In genomic region chrX:13127973-13128749, dm6 we compare ENCODE assay signal across 2 fruit fly cellular contexts.
TF ChIP-seq lines count a peak whose summit lies in the region.

No protein-coding gene starts in this region.

TF ChIP-seq in whole organism, embryonic, 481 proteins besides CTCF, POLR2A, EP300 and RAD21 (continued from another document and continues in another):
- TF ChIP-seq croc (GFP tag; conservative IDR thresholded peaks at IDR 0.05; lab: Robert Waterston, UW) (no peak), her (GFP tag; optimal IDR thresholded peaks at IDR 0.05; lab: Kevin White, UChicago) (no peak), CG4707 (GFP tag; optimal IDR thresholded peaks at IDR 0.05; lab: Kevin White, UChicago) (peak; percentile 6), Hey (tag; optimal IDR thresholded peaks at IDR 0.05; lab: Kevin White, UChicago) (no peak), CG7928 (GFP tag; optimal IDR thresholded peaks at IDR 0.05; lab: Kevin White, UChicago) (no peak), sqz (GFP tag; optimal IDR thresholded peaks at IDR 0.05; lab: Kevin White, UChicago) (peak; percentile 63), Bgb (GFP tag; IDR thresholded peaks at IDR 0.05; lab: Robert Waterston, UW; ENCODE audit: partially characterized antibody) (no peak), Aef1 (GFP tag; IDR thresholded peaks at IDR 0.05; lab: Robert Waterston, UW) (no peak), BEAF-32 (GFP tag; optimal IDR thresholded peaks at IDR 0.05; lab: Kevin White, UChicago) (no peak), gsb-n (tag; optimal IDR thresholded peaks at IDR 0.05; lab: Kevin White, UChicago) (peak; percentile 1), maf-S (GFP tag; optimal IDR thresholded peaks at IDR 0.05; lab: Kevin White, UChicago) (no peak), CG10366 (GFP tag; IDR thresholded peaks at IDR 0.05; lab: Robert Waterston, UW) (no peak), CHES-1-like (GFP tag; optimal IDR thresholded peaks at IDR 0.05; lab: Kevin White, UChicago) (peak; percentile 2), dpn (GFP tag; optimal IDR thresholded peaks at IDR 0.05; lab: Kevin White, UChicago) (peak; percentile 10 to 32), cwo (GFP tag; optimal IDR thresholded peaks at IDR 0.05; lab: Kevin White, UChicago) (no peak), HLHmδ (GFP tag; optimal IDR thresholded peaks at IDR 0.05; lab: Kevin White, UChicago) (peak; percentile 30), ranshi (GFP tag; IDR thresholded peaks at IDR 0.05; lab: Robert Waterston, UW) (0 out of 2 replicates have a peak, but pooled peaks have one; percentile 23), CG10321 (GFP tag; IDR thresholded peaks at IDR 0.05; lab: Robert Waterston, UW) (no peak), tx (GFP tag; optimal IDR thresholded peaks at IDR 0.05; lab: Kevin White, UChicago) (peak; percentile 23), Hr39 (optimal IDR thresholded peaks at IDR 0.05; lab: Kevin White, UChicago) (no peak), CG17361 (GFP tag; IDR thresholded peaks at IDR 0.05; lab: Robert Waterston, UW) (0 out of 3 replicates have a peak, but pooled peaks have one; percentile 17), gt (GFP tag; IDR thresholded peaks at IDR 0.05; lab: Robert Waterston, UW) (no peak), Bteb2 (GFP tag; optimal IDR thresholded peaks at IDR 0.05; lab: Kevin White, UChicago) (no peak), Pdp1 (GFP tag; optimal IDR thresholded peaks at IDR 0.05; lab: Kevin White, UChicago) (peak in 1 of 2 experiments; percentile 54), HmgD (GFP tag; optimal IDR thresholded peaks at IDR 0.05; lab: Kevin White, UChicago) (no peak), pum (GFP tag; optimal IDR thresholded peaks at IDR 0.05; lab: Kevin White, UChicago) (peak; percentile 50), CG14441 (GFP tag; IDR thresholded peaks at IDR 0.05; lab: Robert Waterston, UW) (0 out of 2 replicates have a peak, but pooled peaks have one; percentile 20), CG15011 (GFP tag; optimal IDR thresholded peaks at IDR 0.05; lab: Kevin White, UChicago) (no peak), CG11695 (GFP tag; IDR thresholded peaks at IDR 0.05; lab: Robert Waterston, UW) (peak; percentile 36; the same call in 1 of the 3 replicates), CG32767 (GFP tag; IDR thresholded peaks at IDR 0.05; lab: Robert Waterston, UW) (no peak), gce (GFP tag; IDR thresholded peaks at IDR 0.05; lab: Robert Waterston, UW) (no peak), Dref (GFP tag; IDR thresholded peaks at IDR 0.05; lab: Robert Waterston, UW) (no peak), ase (GFP tag; IDR thresholded peaks at IDR 0.05; lab: Robert Waterston, UW) (peak; percentile 46; the same call in 1 of the 3 replicates), kah (GFP tag; optimal IDR thresholded peaks at IDR 0.05; lab: Kevin White, UChicago) (no peak), ap (GFP tag; IDR thresholded peaks at IDR 0.05; lab: Robert Waterston, UW) (no peak), CG32772 (GFP tag; IDR thresholded peaks at IDR 0.05; lab: Robert Waterston, UW) (0 out of 2 replicates have a peak, but pooled peaks have one; percentile 20), vnd (GFP tag; IDR thresholded peaks at IDR 0.05; lab: Robert Waterston, UW; ENCODE audit: partially characterized antibody) (no peak), pho (GFP tag; optimal IDR thresholded peaks at IDR 0.05; lab: Kevin White, UChicago) (no peak), Ets65A (GFP tag; lab: Kevin White, UChicago) (peak; percentile 87), disco-r (GFP tag; optimal IDR thresholded peaks at IDR 0.05; lab: Kevin White, UChicago) (no peak), CG12769 (tag; optimal IDR thresholded peaks at IDR 0.05; lab: Kevin White, UChicago) (no peak), ab (GFP tag; optimal IDR thresholded peaks at IDR 0.05; lab: Kevin White, UChicago) (no peak), da (GFP tag; optimal IDR thresholded peaks at IDR 0.05; lab: Kevin White, UChicago) (peak; percentile 1), CG5953 (GFP tag; IDR thresholded peaks at IDR 0.05; lab: Robert Waterston, UW) (0 out of 2 replicates have a peak, but pooled peaks have one; percentile 10), Dbx (GFP tag; IDR thresholded peaks at IDR 0.05; lab: Robert Waterston, UW) (no peak), sc (optimal IDR thresholded peaks at IDR 0.05; lab: Kevin White, UChicago) (no peak), sc (GFP tag; optimal IDR thresholded peaks at IDR 0.05; lab: Kevin White, UChicago) (no peak), Side (GFP tag; optimal IDR thresholded peaks at IDR 0.05; lab: Kevin White, UChicago) (no peak), wek (GFP tag; optimal IDR thresholded peaks at IDR 0.05; lab: Kevin White, UChicago) (no peak), ac (GFP tag; optimal IDR thresholded peaks at IDR 0.05; lab: Kevin White, UChicago) (no peak), bbx (GFP tag; IDR thresholded peaks at IDR 0.05; lab: Robert Waterston, UW; ENCODE audit: partially characterized antibody) (no peak), Atf3 (GFP tag; optimal IDR thresholded peaks at IDR 0.05; lab: Kevin White, UChicago) (peak; percentile 33), CG31365 (tag; optimal IDR thresholded peaks at IDR 0.05; lab: Kevin White, UChicago) (peak; percentile 97), tin (GFP tag; optimal IDR thresholded peaks at IDR 0.05; lab: Kevin White, UChicago) (peak; percentile 49), odd (GFP tag; optimal IDR thresholded peaks at IDR 0.05; lab: Kevin White, UChicago) (no peak), NK7.1 (GFP tag; optimal IDR thresholded peaks at IDR 0.05; lab: Kevin White, UChicago) (no peak), CG8089 (GFP tag; optimal IDR thresholded peaks at IDR 0.05; lab: Kevin White, UChicago) (peak; percentile 24), CG10147 (GFP tag; optimal IDR thresholded peaks at IDR 0.05; lab: Kevin White, UChicago) (no peak), hbn (GFP tag; IDR thresholded peaks at IDR 0.05; lab: Robert Waterston, UW; ENCODE audit: partially characterized antibody) (no peak), Hmr (GFP tag; optimal IDR thresholded peaks at IDR 0.05; lab: Kevin White, UChicago) (no peak), wor (GFP tag; IDR thresholded peaks at IDR 0.05; lab: Robert Waterston, UW) (no peak), Asciz (GFP tag; optimal IDR thresholded peaks at IDR 0.05; lab: Kevin White, UChicago) (no peak), knrl (GFP tag; IDR thresholded peaks at IDR 0.05; lab: Robert Waterston, UW; ENCODE audit: partially characterized antibody) (no peak; the same call in 2 of the 3 replicates), Ssrp (tag; optimal IDR thresholded peaks at IDR 0.05; lab: Kevin White, UChicago) (peak; percentile 24), ERR (GFP tag; optimal IDR thresholded peaks at IDR 0.05; lab: Kevin White, UChicago) (no peak), CG12659 (GFP tag; optimal IDR thresholded peaks at IDR 0.05; lab: Kevin White, UChicago) (no peak)

TF ChIP-seq in whole organism, prepupa, 60 proteins besides CTCF, POLR2A, EP300 and RAD21 (continued from another document):
- TF ChIP-seq Sox102F (GFP tag; optimal IDR thresholded peaks at IDR 0.05; lab: Kevin White, UChicago) (peak; percentile 45), CG3919 (GFP tag; optimal IDR thresholded peaks at IDR 0.05; lab: Kevin White, UChicago) (peak; percentile 64), Gug (GFP tag; IDR thresholded peaks at IDR 0.05; lab: Robert Waterston, UW) (no peak), lz (GFP tag; optimal IDR thresholded peaks at IDR 0.05; lab: Kevin White, UChicago) (peak; percentile 65), OdsH (GFP tag; optimal IDR thresholded peaks at IDR 0.05; lab: Kevin White, UChicago) (peak; percentile 62), Hr39 (GFP tag; optimal IDR thresholded peaks at IDR 0.05; lab: Kevin White, UChicago) (peak; percentile 65), CG6163 (GFP tag; IDR thresholded peaks at IDR 0.05; lab: Robert Waterston, UW) (peak; percentile 80), CG6808 (GFP tag; optimal IDR thresholded peaks at IDR 0.05; lab: Kevin White, UChicago) (peak; percentile 17), CG4318 (GFP tag; optimal IDR thresholded peaks at IDR 0.05; lab: Kevin White, UChicago) (peak; percentile 42), dsx (GFP tag; optimal IDR thresholded peaks at IDR 0.05; lab: Kevin White, UChicago; ENCODE audit: poor library complexity, severe bottlenecking) (peak; percentile 2), fkh (GFP tag; optimal IDR thresholded peaks at IDR 0.05; lab: Kevin White, UChicago) (no peak), CG6792 (GFP tag; optimal IDR thresholded peaks at IDR 0.05; lab: Kevin White, UChicago) (peak; percentile 43), Met (GFP tag; optimal IDR thresholded peaks at IDR 0.05; lab: Kevin White, UChicago) (peak; percentile 55), fd59A (GFP tag; optimal IDR thresholded peaks at IDR 0.05; lab: Kevin White, UChicago) (peak; percentile 10), svp (GFP tag; lab: Kevin White, UChicago) (peak; percentile 84), CG9139 (GFP tag; optimal IDR thresholded peaks at IDR 0.05; lab: Kevin White, UChicago) (peak; percentile 9), CG15336 (GFP tag; IDR thresholded peaks at IDR 0.05; lab: Robert Waterston, UW) (peak; percentile 74), Smox (GFP tag; optimal IDR thresholded peaks at IDR 0.05; lab: Kevin White, UChicago) (peak; percentile 63), CG6276 (GFP tag; optimal IDR thresholded peaks at IDR 0.05; lab: Kevin White, UChicago) (peak; percentile 16), Eip78C (GFP tag; lab: Kevin White, UChicago) (peak; percentile 90), CG11762 (GFP tag; optimal IDR thresholded peaks at IDR 0.05; lab: Kevin White, UChicago; ENCODE audit: insufficient read depth) (peak; percentile 33), Sox14 (GFP tag; optimal IDR thresholded peaks at IDR 0.05; lab: Kevin White, UChicago) (peak; percentile 69), Hr38 (GFP tag; optimal IDR thresholded peaks at IDR 0.05; lab: Kevin White, UChicago) (no peak), CG1621 (tag; optimal IDR thresholded peaks at IDR 0.05; lab: Kevin White, UChicago) (peak; percentile 23), CG8119 (GFP tag; IDR thresholded peaks at IDR 0.05; lab: Robert Waterston, UW) (peak; percentile 79; the same call in 2 of the 3 replicates), salr (GFP tag; optimal IDR thresholded peaks at IDR 0.05; lab: Kevin White, UChicago) (peak; percentile 31 to 55), spab (GFP tag; optimal IDR thresholded peaks at IDR 0.05; lab: Kevin White, UChicago) (peak; percentile 24), CG7368 (GFP tag; optimal IDR thresholded peaks at IDR 0.05; lab: Kevin White, UChicago) (peak; percentile 48), Ets96B (tag; optimal IDR thresholded peaks at IDR 0.05; lab: Kevin White, UChicago) (peak; percentile 23), net (GFP tag; optimal IDR thresholded peaks at IDR 0.05; lab: Kevin White, UChicago) (peak; percentile 45), Eip75B (GFP tag; optimal IDR thresholded peaks at IDR 0.05; lab: Kevin White, UChicago) (peak; percentile 56), CG34406 (GFP tag; optimal IDR thresholded peaks at IDR 0.05; lab: Kevin White, UChicago) (peak; percentile 56), CG31627 (GFP tag; optimal IDR thresholded peaks at IDR 0.05; lab: Kevin White, UChicago) (peak; percentile 61), esn (GFP tag; optimal IDR thresholded peaks at IDR 0.05; lab: Kevin White, UChicago) (peak; percentile 65), dac (GFP tag; optimal IDR thresholded peaks at IDR 0.05; lab: Kevin White, UChicago) (no peak), eg (GFP tag; IDR thresholded peaks at IDR 0.05; lab: Robert Waterston, UW) (peak; percentile 77), pdm3 (GFP tag; optimal IDR thresholded peaks at IDR 0.05; lab: Kevin White, UChicago) (peak; percentile 72), CG10669 (GFP tag; optimal IDR thresholded peaks at IDR 0.05; lab: Kevin White, UChicago) (peak; percentile 29), fd85E (GFP tag; optimal IDR thresholded peaks at IDR 0.05; lab: Kevin White, UChicago) (no peak)
